Worm (Caenorhabditis elegans) whole organism, L2 larva: ENCODE measurements around the gene rnp-9.
A peak's percentile ranks its signal among the peaks of the same experiment; 100 is the strongest.

Experiments
- C34F6.9 ChIP-seq: fragments of 150-350 bp; optimal IDR thresholded peaks from 2 replicates; lab custom pipeline; 2014; ENCODE audit warnings: missing biosample characterization, missing genetic modification characterization
- F13H6.1 ChIP-seq: sonication (generic microtip); optimal IDR thresholded peaks from 2 replicates; lab custom pipeline; 2016; ENCODE audit warnings: missing genetic modification characterization, missing compliant biosample characterization
- R02D3.7 ChIP-seq: fragments of 150-350 bp; optimal IDR thresholded peaks from 2 replicates; lab custom pipeline; 2014; ENCODE audit warnings: missing biosample characterization, missing genetic modification characterization
- Y55F3AM.14 ChIP-seq: fragments of 200-800 bp; sonication (Bioruptor generic); optimal IDR thresholded peaks from 2 replicates; lab custom pipeline; 2018; ENCODE audit warnings: mild to moderate bottlenecking, missing genetic modification characterization, missing compliant biosample characterization
- ZK546.5 ChIP-seq: sonication (generic microtip); optimal IDR thresholded peaks from 2 replicates; lab custom pipeline; 2017; ENCODE audit warnings: missing biosample characterization, missing genetic modification characterization
- alr-1 ChIP-seq: fragments of 150-350 bp; optimal IDR thresholded peaks from 2 replicates; lab custom pipeline; 2014; ENCODE audit warnings: missing biosample characterization, missing genetic modification characterization
- aly-2 ChIP-seq: fragments of 150-350 bp; optimal IDR thresholded peaks from 2 replicates; lab custom pipeline; 2014; ENCODE audit warnings: missing biosample characterization, missing genetic modification characterization
- ama-1 ChIP-seq: fragments of 150-350 bp; optimal IDR thresholded peaks from 2 replicates; lab custom pipeline; 2018; ENCODE audit warnings: inconsistent platforms
- blmp-1 ChIP-seq: sonication (generic microtip); optimal IDR thresholded peaks from 2 replicates; lab custom pipeline; 2017; ENCODE audit warnings: missing genetic modification characterization, mild to moderate bottlenecking, missing compliant biosample characterization, antibody characterized with exemption, moderate library complexity; ENCODE audit not compliant: insufficient read depth
- ceh-16 ChIP-seq: fragments of 150-350 bp; optimal IDR thresholded peaks from 2 replicates; lab custom pipeline; 2014; ENCODE audit warnings: missing biosample characterization, missing genetic modification characterization
- ceh-82 ChIP-seq: fragments of 150-350 bp; optimal IDR thresholded peaks from 2 replicates; lab custom pipeline; 2014; ENCODE audit warnings: missing biosample characterization, missing genetic modification characterization
- crh-2 ChIP-seq: sonication (generic microtip); optimal IDR thresholded peaks from 2 replicates; lab custom pipeline; 2017; ENCODE audit warnings: missing biosample characterization, missing genetic modification characterization
- dmd-4 ChIP-seq: sonication (generic microtip); optimal IDR thresholded peaks from 2 replicates; lab custom pipeline; 2017; ENCODE audit warnings: missing biosample characterization, missing genetic modification characterization
- egl-27 ChIP-seq: sonication (generic microtip); optimal IDR thresholded peaks from 3 replicates; lab custom pipeline; 2017; ENCODE audit warnings: missing biosample characterization, missing genetic modification reagents, missing genetic modification characterization
- elt-1 ChIP-seq: fragments of 150-350 bp; optimal IDR thresholded peaks from 2 replicates; lab custom pipeline; 2014; ENCODE audit warnings: missing biosample characterization, missing genetic modification characterization
- elt-3 ChIP-seq: sonication (generic microtip); optimal IDR thresholded peaks from 2 replicates; lab custom pipeline; 2017; ENCODE audit warnings: missing biosample characterization, missing genetic modification characterization
- fos-1 ChIP-seq: fragments of 150-350 bp; optimal IDR thresholded peaks from 2 replicates; lab custom pipeline; 2014; ENCODE audit warnings: missing biosample characterization, missing genetic modification characterization
- gmeb-1 ChIP-seq: fragments of 150-350 bp; optimal IDR thresholded peaks from 2 replicates; lab custom pipeline; 2014; ENCODE audit warnings: missing biosample characterization, missing genetic modification characterization
- lin-11 ChIP-seq: fragments of 150-350 bp; sonication (generic microtip); optimal IDR thresholded peaks from 2 replicates; lab custom pipeline; 2014; ENCODE audit warnings: missing biosample characterization, missing genetic modification characterization, inconsistent platforms, mixed read lengths
- lin-13 ChIP-seq: fragments of 150-350 bp; optimal IDR thresholded peaks from 2 replicates; lab custom pipeline; 2014; ENCODE audit warnings: missing biosample characterization, missing genetic modification reagents, missing genetic modification characterization
- lin-39 ChIP-seq: fragments of 150-350 bp; optimal IDR thresholded peaks from 2 replicates; lab custom pipeline; 2014; ENCODE audit warnings: missing biosample characterization, missing genetic modification reagents, missing genetic modification characterization
- lsy-2 ChIP-seq, 2 experiments: fragments of 150-350 bp in 1 of 2; sonication (generic microtip) in 1 of 2; optimal IDR thresholded peaks; 2 replicates each; lab custom pipeline; 2014 to 2017; ENCODE audit warnings: missing biosample characterization in 2 of 2, missing genetic modification characterization in 2 of 2
- mab-5 ChIP-seq: fragments of 150-350 bp; optimal IDR thresholded peaks from 2 replicates; lab custom pipeline; 2014; ENCODE audit warnings: missing biosample characterization, missing genetic modification characterization
- mbf-1 ChIP-seq: sonication (generic microtip); optimal IDR thresholded peaks from 2 replicates; lab custom pipeline; 2017; ENCODE audit warnings: missing biosample characterization, missing genetic modification characterization
- mdl-1 ChIP-seq, 2 experiments: fragments of 150-350 bp in 1 of 2; sonication (generic microtip) in 1 of 2; optimal IDR thresholded peaks; 2 replicates each; lab custom pipeline; 2017; ENCODE audit warnings: missing biosample characterization in 2 of 2, missing genetic modification characterization in 2 of 2
- nhr-10 ChIP-seq: sonication (generic microtip); optimal IDR thresholded peaks from 2 replicates; lab custom pipeline; 2017; ENCODE audit warnings: missing biosample characterization, missing genetic modification characterization
- nhr-11 ChIP-seq: fragments of 150-350 bp; optimal IDR thresholded peaks from 2 replicates; lab custom pipeline; 2014; ENCODE audit warnings: missing biosample characterization, missing genetic modification characterization
- nhr-12 ChIP-seq: fragments of 150-350 bp; optimal IDR thresholded peaks from 2 replicates; lab custom pipeline; 2014; ENCODE audit warnings: missing biosample characterization, missing genetic modification characterization
- nhr-129 ChIP-seq: fragments of 150-350 bp; optimal IDR thresholded peaks from 2 replicates; lab custom pipeline; 2014; ENCODE audit warnings: missing biosample characterization, missing genetic modification characterization
- nhr-21 ChIP-seq: fragments of 150-350 bp; optimal IDR thresholded peaks from 2 replicates; lab custom pipeline; 2014; ENCODE audit warnings: missing biosample characterization, missing genetic modification characterization
- nhr-23 ChIP-seq: fragments of 150-350 bp; optimal IDR thresholded peaks from 2 replicates; lab custom pipeline; 2014; ENCODE audit warnings: missing biosample characterization, missing genetic modification reagents, missing genetic modification characterization
- nhr-237 ChIP-seq: fragments of 150-350 bp; optimal IDR thresholded peaks from 2 replicates; lab custom pipeline; 2014; ENCODE audit warnings: missing biosample characterization, missing genetic modification characterization
- nhr-25 ChIP-seq: fragments of 150-350 bp; sonication (generic microtip); optimal IDR thresholded peaks from 3 replicates; lab custom pipeline; 2014; ENCODE audit warnings: missing biosample characterization, missing genetic modification characterization
- nhr-6 ChIP-seq: fragments of 150-350 bp; optimal IDR thresholded peaks from 2 replicates; lab custom pipeline; 2014; ENCODE audit warnings: missing biosample characterization, missing genetic modification characterization
- nhr-77 ChIP-seq: fragments of 150-350 bp; optimal IDR thresholded peaks from 2 replicates; lab custom pipeline; 2014; ENCODE audit warnings: missing biosample characterization, missing genetic modification characterization
- peb-1 ChIP-seq: fragments of 150-350 bp; optimal IDR thresholded peaks from 2 replicates; lab custom pipeline; 2014; ENCODE audit warnings: missing biosample characterization, missing genetic modification characterization
- sem-4 ChIP-seq: fragments of 150-350 bp; optimal IDR thresholded peaks from 2 replicates; lab custom pipeline; 2014; ENCODE audit warnings: missing biosample characterization, missing genetic modification reagents, missing genetic modification characterization
- skn-1 ChIP-seq: sonication (generic microtip); optimal IDR thresholded peaks from 2 replicates; lab custom pipeline; 2017; ENCODE audit warnings: missing biosample characterization, missing genetic modification characterization
- sma-3 ChIP-seq: sonication (generic microtip); optimal IDR thresholded peaks from 2 replicates; lab custom pipeline; 2016; ENCODE audit warnings: missing genetic modification reagents, missing genetic modification characterization, missing compliant biosample characterization
- sma-9 ChIP-seq, 2 experiments: fragments of 150-350 bp in 1 of 2; sonication (generic microtip) in 1 of 2; optimal IDR thresholded peaks; 2 replicates each; lab custom pipeline; 2014 to 2016; ENCODE audit warnings: missing genetic modification characterization in 2 of 2, mild to moderate bottlenecking in 1 of 2, missing biosample characterization in 1 of 2, missing compliant biosample characterization in 1 of 2, missing genetic modification reagents in 1 of 2, moderate library complexity in 1 of 2
- snpc-4 ChIP-seq: fragments of 150-350 bp; optimal IDR thresholded peaks from 2 replicates; lab custom pipeline; 2014; ENCODE audit warnings: missing biosample characterization, missing genetic modification characterization
- unc-39 ChIP-seq: fragments of 150-350 bp; optimal IDR thresholded peaks from 2 replicates; lab custom pipeline; 2014; ENCODE audit warnings: missing biosample characterization, missing genetic modification characterization
- unc-55 ChIP-seq: fragments of 150-350 bp; sonication (generic microtip); optimal IDR thresholded peaks from 3 replicates; lab custom pipeline; 2014; ENCODE audit warnings: missing biosample characterization, missing genetic modification reagents, missing genetic modification characterization
- unc-62 ChIP-seq: fragments of 150-350 bp; optimal IDR thresholded peaks from 2 replicates; lab custom pipeline; 2014; ENCODE audit warnings: missing biosample characterization, missing genetic modification reagents, missing genetic modification characterization
- zag-1 ChIP-seq: fragments of 150-350 bp; optimal IDR thresholded peaks from 2 replicates; lab custom pipeline; 2014; ENCODE audit warnings: missing biosample characterization, missing genetic modification characterization
- ztf-1 ChIP-seq: fragments of 200-800 bp; sonication (Bioruptor generic); conservative IDR thresholded peaks from 2 replicates; pipeline ENCODE4 v1.3.6; 2022; ENCODE audit warnings: missing genetic modification characterization, missing compliant biosample characterization
- ztf-11 ChIP-seq: sonication (generic microtip); optimal IDR thresholded peaks from 2 replicates; lab custom pipeline; 2017; ENCODE audit warnings: missing biosample characterization, missing genetic modification characterization
- ztf-4 ChIP-seq: fragments of 150-350 bp; optimal IDR thresholded peaks from 2 replicates; lab custom pipeline; 2014; ENCODE audit warnings: missing biosample characterization, missing genetic modification characterization

rnp-9 gene

ce11 chrX:10145011-10145410, 22.1 kb upstream of the rnp-9 start (continued):
- TF ChIP-seq Y55F3AM.14 (GFP tag; lab: Kevin White, UChicago) (peak; percentile 40), fos-1 (tag; lab: Kevin White, UChicago) (peak; percentile 35), peb-1 (no peak), snpc-4 (tag; lab: Kevin White, UChicago) (no peak), crh-2 (tag; lab: Kevin White, UChicago) (peak; percentile 80), sem-4 (tag; lab: Kevin White, UChicago) (peak; percentile 16), lsy-2 (tag; optimal IDR thresholded peaks at IDR 0.05; lab: Kevin White, UChicago) (peak; percentile 35 to 49), sma-3 (GFP tag; lab: Kevin White, UChicago) (peak; percentile 66), nhr-10 (tag; lab: Kevin White, UChicago) (no peak), blmp-1 (peak; percentile 7), dmd-4 (tag; lab: Kevin White, UChicago) (no peak), lin-39 (tag; lab: Kevin White, UChicago) (no peak), nhr-129 (peak; percentile 49), zag-1 (tag; lab: Kevin White, UChicago) (no peak), nhr-11 (tag; lab: Kevin White, UChicago) (peak; percentile 23), elt-1 (no peak), elt-3 (tag; lab: Kevin White, UChicago) (no peak), mbf-1 (no peak)

- TF ChIP-seq nhr-6 (peak; percentile 34), unc-62 (peak; percentile 55), nhr-23 (tag; lab: Kevin White, UChicago) (no peak), ceh-82 (tag; lab: Kevin White, UChicago) (peak; percentile 6), nhr-129 (peak; percentile 79), sem-4 (tag; lab: Kevin White, UChicago) (peak; percentile 70), nhr-12 (no peak), gmeb-1 (tag; lab: Kevin White, UChicago) (no peak), sma-3 (GFP tag; lab: Kevin White, UChicago) (peak; percentile 65), nhr-10 (tag; lab: Kevin White, UChicago) (no peak), ztf-11 (tag; lab: Kevin White, UChicago) (peak; percentile 28), mab-5 (tag; lab: Kevin White, UChicago) (peak; percentile 81), sma-9 (GFP tag; optimal IDR thresholded peaks at IDR 0.05; lab: Kevin White, UChicago) (peak; percentile 81), sma-9 (tag; optimal IDR thresholded peaks at IDR 0.05; lab: Kevin White, UChicago) (no peak), mbf-1 (no peak), ama-1 (lab: Kevin White, UChicago) (no peak), egl-27 (tag; lab: Kevin White, UChicago) (peak; percentile 89), lsy-2 (tag; optimal IDR thresholded peaks at IDR 0.05; lab: Kevin White, UChicago) (peak; percentile 49 to 70), dmd-4 (tag; lab: Kevin White, UChicago) (no peak), lin-11 (tag; lab: Kevin White, UChicago) (peak; percentile 72), nhr-21 (peak; percentile 52), lin-39 (tag; lab: Kevin White, UChicago) (peak; percentile 73), zag-1 (tag; lab: Kevin White, UChicago) (peak; percentile 90), nhr-25 (tag; lab: Kevin White, UChicago) (no peak), lin-13 (GFP tag; lab: Kevin White, UChicago) (peak; percentile 52), nhr-77 (tag; lab: Kevin White, UChicago) (no peak), aly-2 (tag; lab: Kevin White, UChicago) (no peak), fos-1 (tag; lab: Kevin White, UChicago) (peak; percentile 37), elt-1 (no peak), nhr-237 (tag; lab: Kevin White, UChicago) (no peak), nhr-11 (tag; lab: Kevin White, UChicago) (no peak), unc-55 (GFP tag; lab: Kevin White, UChicago) (peak; percentile 92), skn-1 (tag; lab: Kevin White, UChicago) (no peak), C34F6.9 (peak; percentile 69), ZK546.5 (no peak), alr-1 (no peak), ztf-1 (GFP tag; lab: Robert Waterston, UW) (no peak), blmp-1 (peak; percentile 76), mdl-1 (tag; optimal IDR thresholded peaks at IDR 0.05; lab: Kevin White, UChicago) (peak; percentile 63 to 79), F13H6.1 (tag; lab: Kevin White, UChicago) (peak; percentile 93), Y55F3AM.14 (GFP tag; lab: Kevin White, UChicago) (peak; percentile 40), ztf-4 (tag; lab: Kevin White, UChicago) (peak; percentile 38), unc-39 (tag; lab: Kevin White, UChicago) (peak; percentile 50), snpc-4 (tag; lab: Kevin White, UChicago) (peak; percentile 76), crh-2 (tag; lab: Kevin White, UChicago) (peak; percentile 84), peb-1 (peak; percentile 86), elt-3 (tag; lab: Kevin White, UChicago) (no peak), ceh-16 (tag; lab: Kevin White, UChicago) (peak; percentile 10), R02D3.7 (no peak)
These were observed 20.5 kb upstream of the rnp-9 start, which contains the start of gene unc-115 for ce11 chrX:10146592-10146991. Gene unc-115 (plus strand): TSS chrX:10146892.
